Worm (Caenorhabditis elegans) whole organism, early embryonic: ENCODE results near the gene R107.2.

Source experiments
- B0310.2 ChIP-seq: sonication (generic microtip); optimal IDR thresholded peaks from 2 replicates; lab custom pipeline; 2016; ENCODE audit warnings: mild to moderate bottlenecking, missing genetic modification characterization, missing compliant biosample characterization
- F13C5.2 ChIP-seq: sonication (generic microtip); optimal IDR thresholded peaks from 2 replicates; lab custom pipeline; 2017; ENCODE audit warnings: mild to moderate bottlenecking, missing genetic modification characterization, inconsistent platforms, missing compliant biosample characterization
- aly-1 ChIP-seq: sonication (generic microtip); optimal IDR thresholded peaks from 2 replicates; lab custom pipeline; 2016; ENCODE audit warnings: missing genetic modification characterization, missing compliant biosample characterization
- ama-1 ChIP-seq: fragments of 150-350 bp; optimal IDR thresholded peaks from 2 replicates; lab custom pipeline; 2014
- ceh-13 ChIP-seq: fragments of 200-800 bp; sonication (Bioruptor generic); optimal IDR thresholded peaks from 2 replicates; lab custom pipeline; 2018; ENCODE audit warnings: mild to moderate bottlenecking, missing genetic modification characterization, missing compliant biosample characterization
- ceh-36 ChIP-seq: sonication (generic microtip); optimal IDR thresholded peaks from 2 replicates; lab custom pipeline; 2016; ENCODE audit warnings: missing genetic modification characterization, inconsistent platforms, missing compliant biosample characterization
- ets-7 ChIP-seq: sonication (generic microtip); optimal IDR thresholded peaks from 2 replicates; lab custom pipeline; 2016; ENCODE audit warnings: missing genotype, missing genetic modification characterization, missing compliant biosample characterization
- flt-1 ChIP-seq: fragments of 200-800 bp; sonication (Bioruptor generic); IDR thresholded peaks from 2 replicates; pipeline ENCODE4 v1.3.6; 2022; ENCODE audit warnings: missing genetic modification characterization, missing compliant biosample characterization
- hmbx-1 ChIP-seq: sonication (generic microtip); optimal IDR thresholded peaks from 2 replicates; lab custom pipeline; 2016; ENCODE audit warnings: mild to moderate bottlenecking, missing genetic modification characterization, missing compliant biosample characterization
- hmg-4 ChIP-seq: fragments of 200-800 bp; sonication (Bioruptor generic); optimal IDR thresholded peaks from 2 replicates; lab custom pipeline; 2018; ENCODE audit warnings: mild to moderate bottlenecking, missing genetic modification characterization, missing compliant biosample characterization
- hnd-1 ChIP-seq: sonication (generic microtip); optimal IDR thresholded peaks from 2 replicates; lab custom pipeline; 2016; ENCODE audit warnings: missing genetic modification characterization, missing compliant biosample characterization
- pes-1 ChIP-seq: fragments of 200-800 bp; sonication (Bioruptor generic); IDR thresholded peaks from 2 replicates; pipeline ENCODE4 v1.3.6; 2022; ENCODE audit warnings: missing genetic modification reagents, missing genetic modification characterization, missing compliant biosample characterization
- scrt-1 ChIP-seq: fragments of 200-800 bp; sonication (Bioruptor generic); IDR thresholded peaks from 2 replicates; pipeline ENCODE4 v1.3.6; 2022; ENCODE audit warnings: missing genetic modification characterization, missing compliant biosample characterization
- sea-1 ChIP-seq: fragments of 200-800 bp; sonication (Bioruptor generic); conservative IDR thresholded peaks from 2 replicates; pipeline ENCODE4 v1.3.6; 2022; ENCODE audit warnings: missing genetic modification characterization, missing compliant biosample characterization
- tbx-11 ChIP-seq: fragments of 200-800 bp; sonication (Bioruptor generic); IDR thresholded peaks from 2 replicates; pipeline ENCODE4 v1.3.6; 2022; ENCODE audit warnings: missing genetic modification characterization, missing compliant biosample characterization
- tbx-37 ChIP-seq: fragments of 200-800 bp; sonication (Bioruptor generic); conservative IDR thresholded peaks from 2 replicates; pipeline ENCODE4 v1.3.6; 2022; ENCODE audit warnings: missing genetic modification reagents, missing genetic modification characterization, missing compliant biosample characterization
- tra-4 ChIP-seq: sonication (generic microtip); optimal IDR thresholded peaks from 2 replicates; lab custom pipeline; 2017; ENCODE audit warnings: missing genetic modification characterization, missing compliant biosample characterization

R107.2 gene

ce11 chrIII:9001899-9002298 lies 43.8 kb downstream of the R107.2 start, which contains the start of gene rpn-6.2:
rpn-6.2 (minus strand) TSS chrIII:9001999.
- TF ChIP-seq ceh-13 (GFP tag; lab: Kevin White, UChicago), result no peak
- TF ChIP-seq F13C5.2 (tag; lab: Kevin White, UChicago), result no peak
- TF ChIP-seq ceh-36 (tag; lab: Kevin White, UChicago), result no peak
- TF ChIP-seq sea-1 (GFP tag; lab: Robert Waterston, UW), result no peak
- TF ChIP-seq hmbx-1 (tag; lab: Kevin White, UChicago), result no peak
- no peak for TF ChIP-seq tra-4 (tag; lab: Kevin White, UChicago)
- no peak for TF ChIP-seq pes-1 (GFP tag; lab: Robert Waterston, UW)
- TF ChIP-seq B0310.2, result no peak
- TF ChIP-seq flt-1 (GFP tag; lab: Robert Waterston, UW), result no peak
- TF ChIP-seq hmg-4, result no peak
- TF ChIP-seq ets-7 (tag; lab: Kevin White, UChicago), result no peak
- TF ChIP-seq ama-1 (lab: Kevin White, UChicago), result no peak
- TF ChIP-seq aly-1 (tag; lab: Kevin White, UChicago), result no peak
- TF ChIP-seq tbx-37 (GFP tag; lab: Robert Waterston, UW), result no peak

- TF ChIP-seq ceh-13 (GFP tag; lab: Kevin White, UChicago) (no peak), scrt-1 (no peak), ceh-36 (tag; lab: Kevin White, UChicago) (no peak), sea-1 (GFP tag; lab: Robert Waterston, UW) (no peak), ets-7 (tag; lab: Kevin White, UChicago) (no peak), hnd-1 (tag; lab: Kevin White, UChicago) (no peak), aly-1 (tag; lab: Kevin White, UChicago) (no peak), tbx-37 (GFP tag; lab: Robert Waterston, UW) (no peak), B0310.2 (no peak), tra-4 (tag; lab: Kevin White, UChicago) (no peak), flt-1 (GFP tag; lab: Robert Waterston, UW) (no peak), hmbx-1 (tag; lab: Kevin White, UChicago) (no peak), tbx-11 (no peak), hmg-4 (no peak)
Measured at ce11 chrIII:9001491-9001890, 44.2 kb downstream of the R107.2 start.

ce11 chrIII:8999508-8999907 lies 46.2 kb downstream of the R107.2 start, which contains the start of gene F59B2.3:
F59B2.3 (minus strand) TSS chrIII:8999766.
- no peak for TF ChIP-seq flt-1 (GFP tag; lab: Robert Waterston, UW)
- no peak for TF ChIP-seq ceh-13 (GFP tag; lab: Kevin White, UChicago)
- no peak for TF ChIP-seq F13C5.2 (tag; lab: Kevin White, UChicago)
- TF ChIP-seq hnd-1 (tag; lab: Kevin White, UChicago), result no peak
- no peak for TF ChIP-seq tbx-11
- TF ChIP-seq B0310.2, result no peak
- TF ChIP-seq sea-1 (GFP tag; lab: Robert Waterston, UW), result no peak
- no peak for TF ChIP-seq ceh-36 (tag; lab: Kevin White, UChicago)
- TF ChIP-seq ets-7 (tag; lab: Kevin White, UChicago), result no peak
- TF ChIP-seq scrt-1, result no peak
- no peak for TF ChIP-seq tbx-37 (GFP tag; lab: Robert Waterston, UW)
- TF ChIP-seq aly-1 (tag; lab: Kevin White, UChicago), result no peak
- TF ChIP-seq ama-1 (lab: Kevin White, UChicago), result no peak

- TF ChIP-seq F13C5.2 (tag; lab: Kevin White, UChicago) (no peak), sea-1 (GFP tag; lab: Robert Waterston, UW) (no peak), scrt-1 (no peak), tbx-11 (no peak), flt-1 (GFP tag; lab: Robert Waterston, UW) (no peak), ceh-36 (tag; lab: Kevin White, UChicago) (no peak), ceh-13 (GFP tag; lab: Kevin White, UChicago) (no peak), aly-1 (tag; lab: Kevin White, UChicago) (no peak), ama-1 (lab: Kevin White, UChicago) (no peak), tbx-37 (GFP tag; lab: Robert Waterston, UW) (no peak), hmbx-1 (tag; lab: Kevin White, UChicago) (no peak)
Measured at ce11 chrIII:8998884-8999283, 46.9 kb downstream of the R107.2 start.

- TF ChIP-seq tra-4 (tag; lab: Kevin White, UChicago) (no peak), aly-1 (tag; lab: Kevin White, UChicago) (no peak), tbx-11 (no peak)
Measured at ce11 chrIII:8997821-8998220, 47.9 kb downstream of the R107.2 start.

ce11 chrIII:8996686-8997085 lies 49.1 kb downstream of the R107.2 start, which contains the start of gene skat-1:
skat-1 (minus strand) TSS chrIII:8996786.
- TF ChIP-seq sea-1 (GFP tag; lab: Robert Waterston, UW) (no peak), tbx-11 (no peak), aly-1 (tag; lab: Kevin White, UChicago) (no peak), pes-1 (GFP tag; lab: Robert Waterston, UW) (no peak), hmg-4 (no peak), B0310.2 (no peak), ceh-36 (tag; lab: Kevin White, UChicago) (no peak), ama-1 (lab: Kevin White, UChicago) (no peak), ets-7 (tag; lab: Kevin White, UChicago) (no peak), flt-1 (GFP tag; lab: Robert Waterston, UW) (no peak), hnd-1 (tag; lab: Kevin White, UChicago) (no peak), ceh-13 (GFP tag; lab: Kevin White, UChicago) (no peak), tbx-37 (GFP tag; lab: Robert Waterston, UW) (no peak), hmbx-1 (tag; lab: Kevin White, UChicago) (no peak), tra-4 (tag; lab: Kevin White, UChicago) (no peak), scrt-1 (no peak)
